Worm (Caenorhabditis elegans) whole organism, L3 larva: Measurements from ENCODE around the gene pch-2.

Experiments used
- R02D3.7 ChIP-seq: fragments of 150-350 bp; optimal IDR thresholded peaks from 2 replicates; lab custom pipeline; 2014; ENCODE audit warnings: missing biosample characterization, missing genetic modification characterization
- ceh-28 ChIP-seq: fragments of 150-350 bp; optimal IDR thresholded peaks from 2 replicates; lab custom pipeline; 2014; ENCODE audit warnings: missing biosample characterization, missing genetic modification reagents, missing genetic modification characterization
- egl-27 ChIP-seq: sonication (generic microtip); optimal IDR thresholded peaks from 4 replicates; lab custom pipeline; 2017; ENCODE audit warnings: missing biosample characterization, missing genetic modification reagents, missing genetic modification characterization
- egl-5 ChIP-seq: fragments of 150-350 bp; optimal IDR thresholded peaks from 2 replicates; lab custom pipeline; 2017; ENCODE audit warnings: missing biosample characterization, missing genetic modification reagents, missing genetic modification characterization, inconsistent platforms
- elt-1 ChIP-seq: fragments of 150-350 bp; optimal IDR thresholded peaks from 2 replicates; lab custom pipeline; 2014; ENCODE audit warnings: missing biosample characterization, missing genetic modification characterization
- elt-2 ChIP-seq: sonication (generic microtip); optimal IDR thresholded peaks from 2 replicates; lab custom pipeline; 2016; ENCODE audit warnings: missing genetic modification reagents, mild to moderate bottlenecking, missing genetic modification characterization, missing compliant biosample characterization
- elt-3 ChIP-seq, 3 experiments: fragments of 150-350 bp in 1 of 3; sonication (generic microtip) in 2 of 3; optimal IDR thresholded peaks; 2 replicates in 2 of 3; 4 replicates in 1 of 3; lab custom pipeline; 2014 to 2017; ENCODE audit warnings: missing biosample characterization in 3 of 3, missing genetic modification characterization in 3 of 3
- eor-1 ChIP-seq, 2 experiments: fragments of 150-350 bp; optimal IDR thresholded peaks; 2 replicates each; lab custom pipeline; 2014 to 2018; ENCODE audit warnings: missing biosample characterization in 2 of 2, missing genetic modification characterization in 2 of 2
- fos-1 ChIP-seq: fragments of 150-350 bp; optimal IDR thresholded peaks from 2 replicates; lab custom pipeline; 2014; ENCODE audit warnings: missing biosample characterization, missing genetic modification characterization
- hmg-11 ChIP-seq: sonication (generic microtip); optimal IDR thresholded peaks from 2 replicates; lab custom pipeline; 2016; ENCODE audit warnings: missing genetic modification characterization, missing compliant biosample characterization
- jun-1 ChIP-seq: fragments of 150-350 bp; optimal IDR thresholded peaks from 2 replicates; lab custom pipeline; 2014; ENCODE audit warnings: missing biosample characterization, missing genetic modification reagents, missing genetic modification characterization
- lin-15B ChIP-seq: fragments of 150-350 bp; optimal IDR thresholded peaks from 2 replicates; lab custom pipeline; 2014; ENCODE audit warnings: missing biosample characterization, missing genetic modification characterization
- lin-39 ChIP-seq: fragments of 150-350 bp; optimal IDR thresholded peaks from 2 replicates; lab custom pipeline; 2018; ENCODE audit warnings: missing biosample characterization, missing genetic modification reagents, missing genetic modification characterization
- lsy-12 ChIP-seq: sonication (generic microtip); optimal IDR thresholded peaks from 2 replicates; lab custom pipeline; 2016; ENCODE audit warnings: mild to moderate bottlenecking, missing genetic modification characterization, missing compliant biosample characterization
- mml-1 ChIP-seq: fragments of 150-350 bp; sonication (generic microtip); optimal IDR thresholded peaks from 3 replicates; lab custom pipeline; 2014; ENCODE audit warnings: missing biosample characterization, missing genetic modification characterization
- nhr-11 ChIP-seq: fragments of 150-350 bp; optimal IDR thresholded peaks from 2 replicates; lab custom pipeline; 2014; ENCODE audit warnings: missing biosample characterization, missing genetic modification characterization
- nhr-12 ChIP-seq: fragments of 150-350 bp; optimal IDR thresholded peaks from 2 replicates; lab custom pipeline; 2014; ENCODE audit warnings: missing biosample characterization, missing genetic modification characterization
- nhr-23 ChIP-seq: fragments of 150-350 bp; optimal IDR thresholded peaks from 2 replicates; lab custom pipeline; 2014; ENCODE audit warnings: missing biosample characterization, missing genetic modification reagents, missing genetic modification characterization
- nhr-237 ChIP-seq: fragments of 150-350 bp; optimal IDR thresholded peaks from 2 replicates; lab custom pipeline; 2014; ENCODE audit warnings: missing biosample characterization, missing genetic modification characterization
- nhr-25 ChIP-seq: sonication (generic microtip); optimal IDR thresholded peaks from 2 replicates; lab custom pipeline; 2017; ENCODE audit warnings: missing biosample characterization, missing genetic modification characterization
- nhr-28 ChIP-seq: fragments of 150-350 bp; optimal IDR thresholded peaks from 2 replicates; lab custom pipeline; 2014; ENCODE audit warnings: missing biosample characterization, missing genetic modification characterization
- nhr-43 ChIP-seq: sonication (generic microtip); optimal IDR thresholded peaks from 2 replicates; lab custom pipeline; 2016; ENCODE audit warnings: mild to moderate bottlenecking, missing genetic modification characterization, missing compliant biosample characterization; ENCODE audit not compliant: poor library complexity, severe bottlenecking
- nhr-67 ChIP-seq: fragments of 150-350 bp; optimal IDR thresholded peaks from 2 replicates; lab custom pipeline; 2014; ENCODE audit warnings: missing biosample characterization, missing genetic modification characterization
- nhr-76 ChIP-seq: fragments of 150-350 bp; sonication (generic microtip); optimal IDR thresholded peaks from 5 replicates; lab custom pipeline; 2014; ENCODE audit warnings: missing biosample characterization, missing genetic modification characterization
- pha-4 ChIP-seq: fragments of 150-350 bp; optimal IDR thresholded peaks from 2 replicates; lab custom pipeline; 2014; ENCODE audit warnings: missing biosample characterization, missing genetic modification reagents, missing genetic modification characterization
- pqm-1 ChIP-seq: fragments of 150-350 bp; optimal IDR thresholded peaks from 2 replicates; lab custom pipeline; 2017; ENCODE audit warnings: missing biosample characterization, missing genetic modification characterization, inconsistent platforms
- skn-1 ChIP-seq: fragments of 150-350 bp; optimal IDR thresholded peaks from 2 replicates; lab custom pipeline; 2014; ENCODE audit warnings: missing biosample characterization, missing genetic modification characterization
- unc-62 ChIP-seq: fragments of 150-350 bp; sonication (generic microtip); optimal IDR thresholded peaks from 4 replicates; lab custom pipeline; 2014; ENCODE audit warnings: missing biosample characterization, missing genetic modification reagents, missing genetic modification characterization
- zag-1 ChIP-seq: fragments of 150-350 bp; optimal IDR thresholded peaks from 2 replicates; lab custom pipeline; 2014; ENCODE audit warnings: missing biosample characterization, missing genetic modification characterization
- ztf-4 ChIP-seq: fragments of 150-350 bp; optimal IDR thresholded peaks from 2 replicates; lab custom pipeline; 2014; ENCODE audit warnings: missing biosample characterization, missing genetic modification characterization

The pch-2 gene

ce11 chrII:8204039-8204438, 45.9 kb downstream of the pch-2 start, which contains the start of gene col-76:
Gene col-76 (plus strand): TSS chrII:8204339.
- TF ChIP-seq egl-27 (tag; lab: Kevin White, UChicago) (no peak), mml-1 (no peak), nhr-237 (no peak), ztf-4 (tag; lab: Kevin White, UChicago) (no peak), elt-2 (tag; lab: Kevin White, UChicago) (no peak), pqm-1 (no peak), nhr-23 (tag; lab: Kevin White, UChicago) (no peak), jun-1 (no peak), nhr-25 (tag; lab: Kevin White, UChicago) (no peak), nhr-43 (tag; lab: Kevin White, UChicago) (no peak), lsy-12 (no peak), nhr-28 (tag; lab: Kevin White, UChicago) (no peak), elt-1 (tag; lab: Kevin White, UChicago) (no peak), nhr-76 (no peak), zag-1 (no peak), hmg-11 (tag; lab: Kevin White, UChicago) (no peak), nhr-11 (tag; lab: Kevin White, UChicago) (no peak)

ce11 chrII:8205612-8206011, 47.5 kb downstream of the pch-2 start:
- TF ChIP-seq lin-39 (tag; lab: Kevin White, UChicago) (no peak), unc-62 (GFP tag; lab: Kevin White, UChicago) (no peak), nhr-28 (tag; lab: Kevin White, UChicago) (no peak), nhr-12 (tag; lab: Kevin White, UChicago) (no peak), nhr-237 (no peak), nhr-23 (tag; lab: Kevin White, UChicago) (no peak), skn-1 (tag; lab: Kevin White, UChicago) (peak; percentile 40), elt-3 (tag; optimal IDR thresholded peaks at IDR 0.05; lab: Kevin White, UChicago) (no peak), elt-2 (tag; lab: Kevin White, UChicago) (peak; percentile 63), eor-1 (tag; optimal IDR thresholded peaks at IDR 0.05; lab: Kevin White, UChicago) (no peak), nhr-76 (no peak), ceh-28 (tag; lab: Kevin White, UChicago) (no peak), lin-15B (no peak), pha-4 (peak; percentile 18), nhr-67 (tag; lab: Kevin White, UChicago) (no peak), pqm-1 (peak; percentile 2), fos-1 (tag; lab: Kevin White, UChicago) (no peak), hmg-11 (tag; lab: Kevin White, UChicago) (no peak), nhr-25 (tag; lab: Kevin White, UChicago) (no peak), egl-5 (tag; lab: Kevin White, UChicago) (no peak), R02D3.7 (no peak)
- TF ChIP-seq, all 47 proteins: peak for 4

ce11 chrII:8209476-8209875, 51.3 kb downstream of the pch-2 start, which contains the start of gene M110.8:
Gene M110.8 (minus strand): TSS chrII:8209576.
- TF ChIP-seq lin-15B = no peak
- no peak for TF ChIP-seq egl-27 (tag; lab: Kevin White, UChicago)
- no peak for TF ChIP-seq nhr-76
- TF ChIP-seq egl-5 (tag; lab: Kevin White, UChicago) = no peak
- TF ChIP-seq R02D3.7 = no peak
